Fruit fly (Drosophila melanogaster) whole organism, embryonic: ENCODE data around the gene mat.

Source experiments
- Ada2b ChIP-seq: fragments of 200-800 bp; sonication (Bioruptor generic); IDR thresholded peaks from 2 replicates; pipeline ENCODE4 v1.3.6; 2022; ENCODE audit warnings: missing biosample characterization, missing genetic modification characterization
- CG10274 ChIP-seq: fragments of 200-800 bp; sonication (Bioruptor generic); optimal IDR thresholded peaks from 3 replicates; lab custom pipeline; 2017; ENCODE audit warnings: missing biosample characterization, mild to moderate bottlenecking, missing genetic modification characterization
- CG11247 ChIP-seq: fragments of 200-800 bp; sonication (Bioruptor generic); IDR thresholded peaks from 2 replicates; pipeline ENCODE4 v1.3.6; 2022; ENCODE audit warnings: missing biosample characterization, missing genetic modification characterization
- CG11504 ChIP-seq: fragments of 200-800 bp; sonication (Bioruptor generic); optimal IDR thresholded peaks from 3 replicates; lab custom pipeline; 2019; ENCODE audit warnings: missing biosample characterization, mild to moderate bottlenecking, missing genetic modification characterization, moderate library complexity
- CG12299 ChIP-seq: fragments of 200-800 bp; sonication (Bioruptor generic); optimal IDR thresholded peaks from 2 replicates; lab custom pipeline; 2018; ENCODE audit warnings: missing biosample characterization, mild to moderate bottlenecking, missing genetic modification characterization
- CG13424 ChIP-seq: fragments of 200-800 bp; sonication (Bioruptor generic); optimal IDR thresholded peaks from 2 replicates; lab custom pipeline; 2019; ENCODE audit warnings: missing biosample characterization, mild to moderate bottlenecking, missing genetic modification characterization, moderate library complexity
- CG15696 ChIP-seq: fragments of 200-800 bp; sonication (Bioruptor generic); optimal IDR thresholded peaks from 2 replicates; lab custom pipeline; 2019; ENCODE audit warnings: missing biosample characterization, mild to moderate bottlenecking, missing genetic modification characterization, moderate library complexity
- CG1602 ChIP-seq: fragments of 200-800 bp; sonication (Bioruptor generic); optimal IDR thresholded peaks from 3 replicates; lab custom pipeline; 2016; ENCODE audit warnings: missing biosample characterization, missing genetic modification characterization
- CG17359 ChIP-seq: fragments of 200-800 bp; sonication (Bioruptor generic); optimal IDR thresholded peaks from 3 replicates; lab custom pipeline; 2018; ENCODE audit warnings: missing biosample characterization, mild to moderate bottlenecking, missing genetic modification characterization, moderate library complexity
- CG17829 ChIP-seq: fragments of 200-800 bp; optimal IDR thresholded peaks from 2 replicates; lab custom pipeline; 2019; ENCODE audit warnings: missing biosample characterization, mild to moderate bottlenecking, missing genetic modification characterization, moderate library complexity
- CG18599 ChIP-seq: fragments of 200-800 bp; sonication (Bioruptor generic); optimal IDR thresholded peaks from 3 replicates; lab custom pipeline; 2017; ENCODE audit warnings: missing biosample characterization, missing genetic modification characterization, mild to moderate bottlenecking, moderate library complexity, missing genetic modification reagents
- CG2116 ChIP-seq: fragments of 200-800 bp; sonication (Bioruptor generic); optimal IDR thresholded peaks from 3 replicates; lab custom pipeline; 2018; ENCODE audit warnings: missing biosample characterization, mild to moderate bottlenecking, missing genetic modification characterization
- CG31441 ChIP-seq: fragments of 200-800 bp; sonication (Bioruptor generic); IDR thresholded peaks from 2 replicates; pipeline ENCODE4 v1.3.6; 2022; ENCODE audit warnings: missing biosample characterization, missing genetic modification characterization
- CG32772 ChIP-seq: fragments of 200-800 bp; sonication (Bioruptor generic); IDR thresholded peaks from 2 replicates; pipeline ENCODE4 v1.3.6; 2022; ENCODE audit warnings: missing biosample characterization, missing genetic modification characterization
- CG3281 ChIP-seq: fragments of 200-800 bp; sonication (Bioruptor generic); optimal IDR thresholded peaks from 3 replicates; lab custom pipeline; 2017; ENCODE audit warnings: missing biosample characterization, mild to moderate bottlenecking, missing genetic modification characterization
- CG34224 ChIP-seq: fragments of 200-800 bp; sonication (Bioruptor generic); IDR thresholded peaks from 3 replicates; pipeline ENCODE4 v1.3.6; 2022; ENCODE audit warnings: missing biosample characterization, missing genetic modification characterization; ENCODE audit not compliant: partially characterized antibody
- CG4424 ChIP-seq: fragments of 200-800 bp; sonication (Bioruptor generic); optimal IDR thresholded peaks from 3 replicates; lab custom pipeline; 2016; ENCODE audit warnings: missing biosample characterization, missing genetic modification characterization
- CG6254 ChIP-seq: fragments of 200-800 bp; sonication (Bioruptor generic); optimal IDR thresholded peaks from 3 replicates; lab custom pipeline; 2017; ENCODE audit warnings: mild to moderate bottlenecking, missing biosample characterization, missing genetic modification reagents, missing genetic modification characterization
- CG6813 ChIP-seq: fragments of 200-800 bp; sonication (Bioruptor generic); optimal IDR thresholded peaks from 2 replicates; lab custom pipeline; 2017; ENCODE audit warnings: missing biosample characterization, missing genetic modification characterization, mild to moderate bottlenecking, moderate library complexity, missing genetic modification reagents
- CG6854 ChIP-seq: fragments of 200-800 bp; sonication (Bioruptor generic); optimal IDR thresholded peaks from 3 replicates; lab custom pipeline; 2017; ENCODE audit warnings: missing biosample characterization, mild to moderate bottlenecking, missing genetic modification characterization
- CG8290 ChIP-seq, 3 experiments: fragments of 200-800 bp; sonication (Bioruptor generic); optimal IDR thresholded peaks; 2 replicates each; lab custom pipeline; 2016 to 2019; ENCODE audit warnings: missing biosample characterization in 3 of 3, missing genetic modification characterization in 3 of 3, mild to moderate bottlenecking in 2 of 3, moderate library complexity in 1 of 3
- CG8765 ChIP-seq: fragments of 200-800 bp; sonication (Bioruptor generic); IDR thresholded peaks from 2 replicates; pipeline ENCODE4 v1.3.6; 2022; ENCODE audit warnings: missing biosample characterization, missing genetic modification characterization
- CG9437 ChIP-seq: fragments of 200-800 bp; sonication (Bioruptor generic); optimal IDR thresholded peaks from 2 replicates; lab custom pipeline; 2018; ENCODE audit warnings: missing biosample characterization, mild to moderate bottlenecking, missing genetic modification characterization
- CG9797 ChIP-seq: fragments of 200-800 bp; sonication (Bioruptor generic); optimal IDR thresholded peaks from 3 replicates; lab custom pipeline; 2018; ENCODE audit warnings: missing biosample characterization, mild to moderate bottlenecking, missing genetic modification characterization
- CG9817 ChIP-seq: fragments of 200-800 bp; sonication (Bioruptor generic); optimal IDR thresholded peaks from 2 replicates; lab custom pipeline; 2018; ENCODE audit warnings: missing biosample characterization, mild to moderate bottlenecking, missing genetic modification characterization, moderate library complexity
- D19A ChIP-seq: fragments of 200-800 bp; optimal IDR thresholded peaks from 3 replicates; lab custom pipeline; 2019; ENCODE audit warnings: missing biosample characterization, mild to moderate bottlenecking, missing genetic modification characterization, moderate library complexity
- Dad ChIP-seq: fragments of 200-800 bp; sonication (Bioruptor generic); optimal IDR thresholded peaks from 3 replicates; lab custom pipeline; 2016; ENCODE audit warnings: missing biosample characterization, missing genetic modification characterization
- Fer3 ChIP-seq: fragments of 200-800 bp; sonication (Bioruptor generic); optimal IDR thresholded peaks from 2 replicates; lab custom pipeline; 2018; ENCODE audit warnings: missing biosample characterization, mild to moderate bottlenecking, missing genetic modification characterization, moderate library complexity
- HLH3B ChIP-seq: fragments of 200-800 bp; sonication (Bioruptor generic); IDR thresholded peaks from 2 replicates; pipeline ENCODE4 v1.3.6; 2022; ENCODE audit warnings: missing biosample characterization, missing genetic modification characterization
- HLHmδ ChIP-seq: fragments of 200-800 bp; sonication (Bioruptor generic); optimal IDR thresholded peaks from 2 replicates; lab custom pipeline; 2018; ENCODE audit warnings: missing biosample characterization, mild to moderate bottlenecking, missing genetic modification characterization, moderate library complexity
- Hr51 ChIP-seq, 2 experiments: fragments of 200-800 bp; sonication (Bioruptor generic); optimal IDR thresholded peaks; 2 replicates in 1 of 2; 3 replicates in 1 of 2; lab custom pipeline; 2016 to 2018; ENCODE audit warnings: missing biosample characterization in 2 of 2, missing genetic modification characterization in 2 of 2, mild to moderate bottlenecking in 1 of 2, moderate library complexity in 1 of 2
- Hr78 ChIP-seq, 2 experiments: fragments of 200-800 bp in 1 of 2; fragments of >200 bp in 1 of 2; sonication (Bioruptor generic) in 1 of 2; optimal IDR thresholded peaks; 2 replicates each; lab custom pipeline; 2017 to 2019; ENCODE audit warnings: missing biosample characterization in 2 of 2, missing genetic modification characterization in 2 of 2, mild to moderate bottlenecking in 1 of 2, moderate library complexity in 1 of 2
- Hsf ChIP-seq: fragments of 200-800 bp; sonication (Bioruptor generic); optimal IDR thresholded peaks from 3 replicates; lab custom pipeline; 2016; ENCODE audit warnings: missing biosample characterization, missing genetic modification characterization
- Meics ChIP-seq: fragments of 200-800 bp; sonication (Bioruptor generic); optimal IDR thresholded peaks from 2 replicates; lab custom pipeline; 2017; ENCODE audit warnings: missing biosample characterization, mild to moderate bottlenecking, missing genetic modification characterization
- Nf-YB ChIP-seq: fragments of 200-800 bp; sonication (Bioruptor generic); optimal IDR thresholded peaks from 3 replicates; lab custom pipeline; 2019; ENCODE audit warnings: missing biosample characterization, mild to moderate bottlenecking, missing genetic modification characterization, moderate library complexity
- bowl ChIP-seq: fragments of 200-800 bp; sonication (Bioruptor generic); IDR thresholded peaks from 2 replicates; pipeline ENCODE4 v1.3.6; 2022; ENCODE audit warnings: missing biosample characterization, missing genetic modification characterization
- caup ChIP-seq: fragments of 200-800 bp; sonication (Bioruptor generic); optimal IDR thresholded peaks from 3 replicates; lab custom pipeline; 2017; ENCODE audit warnings: missing biosample characterization, mild to moderate bottlenecking, missing genetic modification characterization, moderate library complexity; ENCODE audit not compliant: severe bottlenecking
- chinmo ChIP-seq: fragments of 200-800 bp; sonication (Bioruptor generic); IDR thresholded peaks from 4 replicates; pipeline ENCODE4 v1.3.6; 2022; ENCODE audit warnings: missing biosample characterization, missing genetic modification characterization; ENCODE audit not compliant: partially characterized antibody
- chm ChIP-seq: fragments of 200-800 bp; sonication (Bioruptor generic); IDR thresholded peaks from 2 replicates; pipeline ENCODE4 v1.3.6; 2022; ENCODE audit warnings: missing biosample characterization, missing genetic modification characterization
- crol ChIP-seq: fragments of 200-800 bp; sonication (Bioruptor generic); IDR thresholded peaks from 2 replicates; pipeline ENCODE4 v1.3.6; 2022; ENCODE audit warnings: missing biosample characterization, missing genetic modification characterization
- fd96Cb ChIP-seq: fragments of 200-800 bp; sonication (Bioruptor generic); optimal IDR thresholded peaks from 2 replicates; lab custom pipeline; 2018; ENCODE audit warnings: missing biosample characterization, mild to moderate bottlenecking, missing genetic modification characterization, moderate library complexity
- gce ChIP-seq: fragments of 200-800 bp; sonication (Bioruptor generic); IDR thresholded peaks from 3 replicates; pipeline ENCODE4 v1.3.6; 2022; ENCODE audit warnings: missing biosample characterization, missing genetic modification characterization
- ind ChIP-seq: fragments of 200-800 bp; sonication (Bioruptor generic); optimal IDR thresholded peaks from 3 replicates; lab custom pipeline; 2016; ENCODE audit warnings: missing biosample characterization, missing genetic modification characterization
- jumu ChIP-seq: fragments of 200-800 bp; sonication (Bioruptor generic); optimal IDR thresholded peaks from 3 replicates; lab custom pipeline; 2016; ENCODE audit warnings: missing biosample characterization, missing genetic modification characterization
- lab ChIP-seq: fragments of 200-800 bp; sonication (Bioruptor generic); optimal IDR thresholded peaks from 3 replicates; lab custom pipeline; 2017; ENCODE audit warnings: missing biosample characterization, missing genetic modification characterization, mild to moderate bottlenecking, moderate library complexity, missing genetic modification reagents
- sob ChIP-seq: fragments of 200-800 bp; sonication (Bioruptor generic); IDR thresholded peaks from 2 replicates; pipeline ENCODE4 v1.3.6; 2022; ENCODE audit warnings: missing biosample characterization, missing genetic modification characterization
- tio ChIP-seq: fragments of 200-800 bp; sonication (Bioruptor generic); optimal IDR thresholded peaks from 2 replicates; lab custom pipeline; 2017; ENCODE audit warnings: missing biosample characterization, missing genetic modification characterization, inconsistent platforms

mat gene

DNA sequence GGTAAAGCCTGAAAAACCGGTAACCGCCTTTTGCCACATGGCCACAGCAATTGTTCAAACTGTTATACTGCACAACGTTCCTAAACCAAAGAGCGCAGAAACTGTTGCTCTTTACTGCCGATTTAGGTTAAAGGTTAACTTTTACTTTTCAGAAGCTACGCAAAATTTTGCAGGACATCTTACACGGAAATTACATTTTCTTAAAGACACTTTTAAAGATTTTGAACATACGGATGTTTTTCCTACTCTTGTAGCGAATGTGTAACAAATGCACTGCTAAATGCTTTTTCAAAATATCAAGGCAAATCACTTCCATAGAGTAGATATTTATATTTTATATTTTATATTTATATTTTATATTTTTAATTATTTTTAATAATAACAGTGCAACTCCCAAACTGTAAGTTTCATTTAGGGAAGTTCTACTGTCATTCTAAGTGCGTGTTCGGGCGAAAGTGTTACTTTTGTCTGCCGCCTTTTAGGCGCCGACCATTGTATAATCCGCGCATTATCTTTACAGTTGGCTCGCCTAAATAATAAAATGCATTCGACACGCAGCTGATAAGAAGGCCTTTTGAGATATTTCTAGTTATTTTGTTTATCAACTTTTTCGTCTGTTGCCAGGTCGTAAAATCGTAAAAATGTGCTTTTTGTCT, 20.3 kb upstream of the mat start (continued):
- TF ChIP-seq CG6813 (GFP tag; lab: Kevin White, UChicago) (peak; percentile 40), CG6254 (GFP tag; lab: Kevin White, UChicago) (peak; percentile 13), CG10274 (no peak), lab (GFP tag; lab: Kevin White, UChicago) (peak; percentile 46), Ada2b (GFP tag; lab: Robert Waterston, UW) (peak; percentile 21; the same call in 1 of the 2 replicates), CG4424 (GFP tag; lab: Kevin White, UChicago) (peak; percentile 23), ind (peak; percentile 21), CG8290 (GFP tag; optimal IDR thresholded peaks at IDR 0.05; lab: Kevin White, UChicago) (peak; percentile 73), CG8290 (tag; optimal IDR thresholded peaks at IDR 0.05; lab: Kevin White, UChicago) (peak in 1 of 2 experiments; percentile 32), crol (no peak), CG1602 (GFP tag; lab: Kevin White, UChicago) (no peak), CG13424 (tag; lab: Kevin White, UChicago) (no peak), CG15696 (peak; percentile 19), CG8765 (GFP tag; lab: Robert Waterston, UW) (no peak), fd96Cb (tag; lab: Kevin White, UChicago) (peak; percentile 26), CG9797 (no peak), CG32772 (GFP tag; lab: Robert Waterston, UW) (peak; percentile 7; the same call in 1 of the 2 replicates), CG11247 (GFP tag; lab: Robert Waterston, UW) (no peak), CG17359 (tag; lab: Kevin White, UChicago) (peak; percentile 39), sob (GFP tag; lab: Robert Waterston, UW) (0 out of 2 replicates have a peak, but pooled peaks have one; percentile 7), tio (GFP tag; lab: Kevin White, UChicago) (no peak), CG9437 (GFP tag; lab: Kevin White, UChicago) (no peak), CG12299 (tag; lab: Kevin White, UChicago) (peak; percentile 3), Dad (GFP tag; lab: Kevin White, UChicago) (no peak), D19A (tag; lab: Kevin White, UChicago) (peak; percentile 40), chm (GFP tag; lab: Robert Waterston, UW) (no peak), bowl (no peak), CG6854 (GFP tag; lab: Kevin White, UChicago) (peak; percentile 16), CG2116 (GFP tag; lab: Kevin White, UChicago) (no peak), CG31441 (peak; percentile 58; the same call in 1 of the 2 replicates), jumu (no peak), Fer3 (tag; lab: Kevin White, UChicago) (peak; percentile 33), CG34224 (no peak), CG3281 (GFP tag; lab: Kevin White, UChicago) (peak; percentile 47), Hr78 (GFP tag; optimal IDR thresholded peaks at IDR 0.05; lab: Kevin White, UChicago) (peak in 1 of 2 experiments; percentile 54), CG9817 (tag; lab: Kevin White, UChicago) (peak; percentile 13), Hr51 (GFP tag; optimal IDR thresholded peaks at IDR 0.05; lab: Kevin White, UChicago) (no peak), CG11504 (tag; lab: Kevin White, UChicago) (peak; percentile 59), Nf-YB (GFP tag; lab: Kevin White, UChicago) (no peak), CG18599 (GFP tag; lab: Kevin White, UChicago) (peak; percentile 71), HLH3B (0 out of 2 replicates have a peak, but pooled peaks have one; percentile 30), Meics (GFP tag; lab: Kevin White, UChicago) (peak; percentile 59), gce (GFP tag; lab: Robert Waterston, UW) (no peak), HLHmδ (GFP tag; lab: Kevin White, UChicago) (no peak), CG17829 (tag; lab: Kevin White, UChicago) (peak; percentile 11), Hsf (GFP tag; lab: Kevin White, UChicago) (no peak), caup (GFP tag; lab: Kevin White, UChicago) (no peak), chinmo (GFP tag; lab: Robert Waterston, UW) (0 out of 4 replicates have a peak, but pooled peaks have one; percentile 34)
